Worm (Caenorhabditis elegans) whole organism, late embryonic: ENCODE results near the gene F14D7.1.

Experiments used
- C08G9.2 ChIP-seq: sonication (generic microtip); optimal IDR thresholded peaks from 2 replicates; lab custom pipeline; 2016; ENCODE audit warnings: mild to moderate bottlenecking, missing genetic modification characterization, moderate library complexity, missing compliant biosample characterization
- F13H6.1 ChIP-seq: sonication (generic microtip); optimal IDR thresholded peaks from 2 replicates; lab custom pipeline; 2016; ENCODE audit warnings: missing genetic modification characterization, missing compliant biosample characterization
- K02D7.2 ChIP-seq: sonication (generic microtip); optimal IDR thresholded peaks from 2 replicates; lab custom pipeline; 2017; ENCODE audit warnings: mild to moderate bottlenecking, missing genetic modification characterization, missing compliant biosample characterization
- K09A11.1 ChIP-seq: sonication (generic microtip); optimal IDR thresholded peaks from 2 replicates; lab custom pipeline; 2017; ENCODE audit warnings: antibody characterized with exemption, mild to moderate bottlenecking, missing genetic modification characterization, missing compliant biosample characterization; ENCODE audit not compliant: insufficient read depth
- T23F11.4 ChIP-seq: fragments of 200-800 bp; sonication (Bioruptor generic); optimal IDR thresholded peaks from 2 replicates; lab custom pipeline; 2018; ENCODE audit warnings: mild to moderate bottlenecking, missing genetic modification characterization, missing compliant biosample characterization
- ahr-1 ChIP-seq: sonication (generic microtip); optimal IDR thresholded peaks from 2 replicates; lab custom pipeline; 2016; ENCODE audit warnings: missing genetic modification characterization, missing compliant biosample characterization
- ama-1 ChIP-seq: fragments of 150-350 bp; optimal IDR thresholded peaks from 2 replicates; lab custom pipeline; 2014
- ceh-18 ChIP-seq: sonication (generic microtip); optimal IDR thresholded peaks from 2 replicates; lab custom pipeline; 2016; ENCODE audit warnings: missing genetic modification characterization, missing compliant biosample characterization
- ceh-19 ChIP-seq: fragments of 200-800 bp; sonication (Bioruptor generic); optimal IDR thresholded peaks from 2 replicates; lab custom pipeline; 2018; ENCODE audit warnings: mild to moderate bottlenecking, missing genetic modification characterization, missing compliant biosample characterization
- ceh-24 ChIP-seq: sonication (generic microtip); optimal IDR thresholded peaks from 2 replicates; lab custom pipeline; 2016; ENCODE audit warnings: mild to moderate bottlenecking, missing genetic modification characterization, missing compliant biosample characterization
- ceh-30 ChIP-seq: fragments of 150-350 bp; optimal IDR thresholded peaks from 2 replicates; lab custom pipeline; 2014; ENCODE audit warnings: missing biosample characterization, missing genetic modification characterization
- ceh-31 ChIP-seq: sonication (generic microtip); optimal IDR thresholded peaks from 2 replicates; lab custom pipeline; 2016; ENCODE audit warnings: missing genetic modification characterization, missing compliant biosample characterization
- ceh-48 ChIP-seq: sonication (generic microtip); optimal IDR thresholded peaks from 2 replicates; lab custom pipeline; 2016; ENCODE audit warnings: missing genetic modification characterization, inconsistent platforms, missing compliant biosample characterization
- ceh-6 ChIP-seq: fragments of 200-800 bp; sonication (Bioruptor generic); optimal IDR thresholded peaks from 2 replicates; lab custom pipeline; 2018; ENCODE audit warnings: mild to moderate bottlenecking, missing genetic modification characterization, missing compliant biosample characterization
- dmd-4 ChIP-seq: sonication (generic microtip); optimal IDR thresholded peaks from 2 replicates; lab custom pipeline; 2016; ENCODE audit warnings: borderline replicate concordance, missing genetic modification characterization, missing compliant biosample characterization
- elt-2 ChIP-seq: sonication (generic microtip); optimal IDR thresholded peaks from 2 replicates; lab custom pipeline; 2016; ENCODE audit warnings: missing genetic modification reagents, missing genetic modification characterization, missing compliant biosample characterization
- ets-4 ChIP-seq: sonication (generic microtip); optimal IDR thresholded peaks from 2 replicates; lab custom pipeline; 2016; ENCODE audit warnings: missing genetic modification characterization, missing compliant biosample characterization
- fax-1 ChIP-seq: sonication (generic microtip); optimal IDR thresholded peaks from 2 replicates; lab custom pipeline; 2016; ENCODE audit warnings: missing genotype, missing genetic modification characterization, missing compliant biosample characterization
- fkh-10 ChIP-seq: fragments of 150-350 bp; optimal IDR thresholded peaks from 2 replicates; lab custom pipeline; 2014; ENCODE audit warnings: missing biosample characterization, missing genetic modification reagents, missing genetic modification characterization
- fkh-6 ChIP-seq: sonication (generic microtip); optimal IDR thresholded peaks from 2 replicates; lab custom pipeline; 2016; ENCODE audit warnings: missing genetic modification characterization, missing compliant biosample characterization
- gmeb-2 ChIP-seq: sonication (generic microtip); optimal IDR thresholded peaks from 2 replicates; lab custom pipeline; 2016; ENCODE audit warnings: missing genetic modification characterization, inconsistent platforms, missing compliant biosample characterization
- hlh-15 ChIP-seq: sonication (generic microtip); optimal IDR thresholded peaks from 2 replicates; lab custom pipeline; 2016; ENCODE audit warnings: missing genetic modification characterization, missing compliant biosample characterization
- hlh-30 ChIP-seq: sonication (generic microtip); optimal IDR thresholded peaks from 2 replicates; lab custom pipeline; 2017; ENCODE audit warnings: antibody characterized with exemption, missing genetic modification characterization, missing compliant biosample characterization; ENCODE audit not compliant: insufficient read depth
- hlh-6 ChIP-seq: sonication (generic microtip); optimal IDR thresholded peaks from 2 replicates; lab custom pipeline; 2016; ENCODE audit warnings: missing genotype, missing genetic modification characterization, missing compliant biosample characterization
- lin-11 ChIP-seq: fragments of 200-800 bp; sonication (Bioruptor generic); optimal IDR thresholded peaks from 2 replicates; lab custom pipeline; 2018; ENCODE audit warnings: mild to moderate bottlenecking, missing genetic modification characterization, missing compliant biosample characterization
- madf-2 ChIP-seq: sonication (generic microtip); optimal IDR thresholded peaks from 2 replicates; lab custom pipeline; 2017; ENCODE audit warnings: missing genetic modification characterization, missing compliant biosample characterization
- mec-3 ChIP-seq: sonication (generic microtip); optimal IDR thresholded peaks from 2 replicates; lab custom pipeline; 2016; ENCODE audit warnings: borderline replicate concordance, missing genetic modification characterization, missing compliant biosample characterization
- nhr-11 ChIP-seq: fragments of 150-350 bp; optimal IDR thresholded peaks from 2 replicates; lab custom pipeline; 2014; ENCODE audit warnings: missing biosample characterization, missing genetic modification characterization
- nhr-232 ChIP-seq: sonication (generic microtip); optimal IDR thresholded peaks from 2 replicates; lab custom pipeline; 2016; ENCODE audit warnings: missing genetic modification characterization, missing compliant biosample characterization
- npax-4 ChIP-seq: sonication (generic microtip); optimal IDR thresholded peaks from 2 replicates; lab custom pipeline; 2016; ENCODE audit warnings: missing genetic modification characterization, missing compliant biosample characterization
- pag-3 ChIP-seq: sonication (generic microtip); optimal IDR thresholded peaks from 2 replicates; lab custom pipeline; 2016; ENCODE audit warnings: missing compliant biosample characterization, missing genetic modification characterization, borderline replicate concordance
- pat-9 ChIP-seq: fragments of 200-800 bp; sonication (Bioruptor generic); optimal IDR thresholded peaks from 2 replicates; lab custom pipeline; 2018; ENCODE audit warnings: mild to moderate bottlenecking, missing genetic modification characterization, moderate library complexity, missing compliant biosample characterization
- pax-1 ChIP-seq: fragments of 150-350 bp; optimal IDR thresholded peaks from 2 replicates; lab custom pipeline; 2014; ENCODE audit warnings: missing biosample characterization, missing genetic modification characterization
- pha-4 ChIP-seq: fragments of 150-350 bp; optimal IDR thresholded peaks from 2 replicates; lab custom pipeline; 2018; ENCODE audit warnings: missing biosample characterization, missing genetic modification reagents, missing genetic modification characterization
- pqm-1 ChIP-seq: sonication (generic microtip); optimal IDR thresholded peaks from 2 replicates; lab custom pipeline; 2016; ENCODE audit warnings: missing genetic modification characterization, missing compliant biosample characterization
- pros-1 ChIP-seq: fragments of 150-350 bp; optimal IDR thresholded peaks from 2 replicates; lab custom pipeline; 2014; ENCODE audit warnings: missing biosample characterization, missing genetic modification reagents, missing genetic modification characterization
- sdc-2 ChIP-seq: sonication (generic microtip); optimal IDR thresholded peaks from 2 replicates; lab custom pipeline; 2016; ENCODE audit warnings: missing genotype, missing genetic modification characterization, missing compliant biosample characterization
- sox-4 ChIP-seq: sonication (generic microtip); optimal IDR thresholded peaks from 2 replicates; lab custom pipeline; 2017; ENCODE audit warnings: mild to moderate bottlenecking, missing genetic modification characterization, inconsistent platforms, missing compliant biosample characterization
- syd-9 ChIP-seq: sonication (generic microtip); optimal IDR thresholded peaks from 2 replicates; lab custom pipeline; 2016; ENCODE audit warnings: mild to moderate bottlenecking, missing genetic modification characterization, moderate library complexity, missing compliant biosample characterization
- tbx-7 ChIP-seq: sonication (generic microtip); optimal IDR thresholded peaks from 2 replicates; lab custom pipeline; 2016; ENCODE audit warnings: missing genotype, missing genetic modification characterization, missing compliant biosample characterization
- ttx-3 ChIP-seq: sonication (generic microtip); optimal IDR thresholded peaks from 2 replicates; lab custom pipeline; 2016; ENCODE audit warnings: missing genetic modification reagents, missing genetic modification characterization, missing compliant biosample characterization
- unc-3 ChIP-seq, 2 experiments: fragments of 200-800 bp in 1 of 2; sonication (Bioruptor generic) in 1 of 2; sonication (generic microtip) in 1 of 2; conservative IDR thresholded peaks in 1 of 2; optimal IDR thresholded peaks in 1 of 2; 2 replicates each; pipeline versions ENCODE4 v1.3.6 to Lab custom; 2016 to 2022; ENCODE audit warnings: missing compliant biosample characterization in 2 of 2, missing genetic modification characterization in 2 of 2, missing genetic modification reagents in 1 of 2
- unc-55 ChIP-seq: sonication (generic microtip); optimal IDR thresholded peaks from 2 replicates; lab custom pipeline; 2017; ENCODE audit warnings: missing biosample characterization, missing genetic modification reagents, missing genetic modification characterization
- unc-86 ChIP-seq: sonication (generic microtip); optimal IDR thresholded peaks from 2 replicates; lab custom pipeline; 2016; ENCODE audit warnings: missing genetic modification characterization, missing compliant biosample characterization

Gene F14D7.1

DNA sequence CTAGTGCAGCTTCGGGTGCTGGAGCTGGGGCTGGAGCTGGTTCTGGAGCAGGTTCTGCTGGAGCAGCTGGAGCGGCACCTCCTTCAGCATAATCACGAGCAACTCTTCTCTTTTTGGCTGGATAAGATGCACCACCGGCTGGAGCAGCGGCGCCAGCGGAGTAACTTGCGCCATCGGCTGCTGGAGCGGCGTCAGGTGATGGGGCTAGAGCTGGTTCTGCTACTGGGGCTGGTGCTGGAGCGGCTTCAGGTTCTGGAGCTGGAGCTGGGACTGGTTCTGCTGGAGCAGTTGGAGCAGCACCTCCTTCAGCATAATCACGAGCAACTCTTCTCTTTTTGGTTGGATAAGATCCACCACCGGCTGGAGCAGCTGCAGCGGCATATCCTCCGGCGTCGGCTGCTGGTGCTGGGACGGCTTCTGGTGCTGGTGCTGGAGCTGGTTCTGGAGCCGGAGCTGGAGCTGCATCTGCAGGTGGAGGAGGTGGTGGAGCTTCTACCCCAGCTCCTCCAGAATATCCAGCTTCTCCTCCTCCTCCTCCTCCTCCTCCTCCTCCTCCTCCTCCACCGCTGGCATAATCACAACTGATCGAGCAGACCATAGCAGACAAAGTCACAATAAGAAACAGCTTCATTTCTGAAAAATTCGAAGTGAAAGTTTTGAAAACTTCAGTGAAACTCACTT is 30.0 kb upstream of the F14D7.1 start, which contains the start of gene F47B8.13:
F47B8.13 (minus strand) TSS at position 631 of the 681 bp plus-strand sequence.
- no peak for TF ChIP-seq tbx-7 (tag; lab: Kevin White, UChicago)
- TF ChIP-seq mec-3 (tag; lab: Kevin White, UChicago), result peak; percentile 76
- no peak for TF ChIP-seq npax-4 (tag; lab: Kevin White, UChicago)
- TF ChIP-seq C08G9.2 (tag; lab: Kevin White, UChicago), result peak; percentile 22
- no peak for TF ChIP-seq pros-1 (tag; lab: Kevin White, UChicago)
- TF ChIP-seq ceh-48, result no peak
- TF ChIP-seq sdc-2 (tag; lab: Kevin White, UChicago), result no peak
- no peak for TF ChIP-seq sox-4
- TF ChIP-seq, all 69 proteins: peak for 2

DNA sequence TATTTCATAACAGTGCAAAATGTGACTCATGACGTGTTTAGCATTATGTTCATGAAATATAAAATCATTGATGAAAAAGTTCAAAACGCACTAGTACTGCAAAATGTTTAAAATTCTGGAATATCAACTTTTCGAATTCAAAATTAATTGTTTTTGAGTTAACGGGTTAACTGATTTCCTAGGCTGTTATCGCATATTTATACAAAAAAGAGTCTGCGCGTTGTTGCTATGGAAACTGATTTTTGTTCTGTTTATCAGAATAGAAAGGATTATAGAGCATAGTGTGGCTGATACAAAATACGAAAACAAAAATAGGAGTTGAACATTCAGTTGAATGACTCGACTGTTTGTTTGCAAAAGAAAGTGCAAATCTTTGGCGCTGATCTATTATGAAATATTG is 28.4 kb upstream of the F14D7.1 start:
- no peak for TF ChIP-seq ceh-30 (tag; lab: Kevin White, UChicago)
- no peak for TF ChIP-seq sox-4
- TF ChIP-seq ceh-24 (tag; lab: Kevin White, UChicago), result no peak

DNA sequence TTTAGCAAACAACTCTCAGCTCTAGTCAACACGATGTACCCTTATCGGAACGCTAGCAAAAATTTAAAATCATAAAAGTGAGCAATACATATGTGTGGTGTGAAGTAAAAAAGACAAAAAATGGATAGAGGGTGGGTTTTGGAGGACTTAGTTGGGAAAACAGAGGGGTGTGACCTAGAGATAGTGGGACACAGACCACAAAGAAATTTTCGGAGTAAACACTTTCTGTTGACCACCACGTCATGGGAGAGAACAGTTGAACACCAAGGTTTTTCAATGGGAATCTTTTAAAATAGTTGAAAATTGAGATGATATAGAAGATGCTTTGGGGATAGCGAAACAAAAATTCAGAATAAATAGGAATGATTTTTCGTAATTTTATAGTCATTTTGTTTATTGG is 27.9 kb upstream of the F14D7.1 start:
- TF ChIP-seq nhr-232 (tag; lab: Kevin White, UChicago) (no peak), unc-86 (tag; lab: Kevin White, UChicago) (no peak), fkh-10 (no peak), F13H6.1 (tag; lab: Kevin White, UChicago) (no peak), syd-9 (no peak), K02D7.2 (tag; lab: Kevin White, UChicago) (no peak), K09A11.1 (no peak), dmd-4 (no peak), fkh-6 (tag; lab: Kevin White, UChicago) (no peak), ttx-3 (no peak), unc-55 (GFP tag; lab: Kevin White, UChicago) (no peak), ets-4 (tag; lab: Kevin White, UChicago) (no peak), tbx-7 (tag; lab: Kevin White, UChicago) (no peak), ama-1 (lab: Kevin White, UChicago) (no peak), pqm-1 (tag; lab: Kevin White, UChicago) (no peak), hlh-30 (tag; lab: Kevin White, UChicago) (no peak), sox-4 (no peak)

DNA sequence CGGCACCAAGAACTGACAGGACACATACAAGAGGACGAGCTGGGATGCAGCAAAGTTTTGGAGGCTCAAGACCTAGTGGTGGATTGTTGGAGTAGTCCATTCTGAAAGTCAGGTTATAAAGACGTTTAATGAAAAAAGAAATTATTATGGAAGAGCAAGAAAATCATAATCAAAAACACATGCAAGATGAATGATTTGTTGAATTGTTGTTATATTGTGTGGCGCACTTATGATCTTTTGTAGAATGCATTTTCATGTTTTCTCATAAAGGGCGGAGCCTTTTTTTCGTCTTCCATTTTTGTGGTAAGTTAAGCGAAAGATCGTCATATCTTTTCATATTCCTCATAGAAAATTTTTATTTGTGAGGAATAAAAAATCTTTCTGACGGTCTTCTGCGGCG is 27.3 kb upstream of the F14D7.1 start, which contains the start of gene F47B8.2:
F47B8.2 (minus strand) TSS at position 101 of the 400 bp plus-strand sequence.
- TF ChIP-seq elt-2 (tag; lab: Kevin White, UChicago) (no peak), ceh-19 (no peak), madf-2 (tag; lab: Kevin White, UChicago) (no peak), hlh-6 (tag; lab: Kevin White, UChicago) (no peak), F13H6.1 (tag; lab: Kevin White, UChicago) (no peak), ahr-1 (tag; lab: Kevin White, UChicago) (no peak), ceh-6 (no peak), T23F11.4 (GFP tag; lab: Kevin White, UChicago) (no peak)

DNA sequence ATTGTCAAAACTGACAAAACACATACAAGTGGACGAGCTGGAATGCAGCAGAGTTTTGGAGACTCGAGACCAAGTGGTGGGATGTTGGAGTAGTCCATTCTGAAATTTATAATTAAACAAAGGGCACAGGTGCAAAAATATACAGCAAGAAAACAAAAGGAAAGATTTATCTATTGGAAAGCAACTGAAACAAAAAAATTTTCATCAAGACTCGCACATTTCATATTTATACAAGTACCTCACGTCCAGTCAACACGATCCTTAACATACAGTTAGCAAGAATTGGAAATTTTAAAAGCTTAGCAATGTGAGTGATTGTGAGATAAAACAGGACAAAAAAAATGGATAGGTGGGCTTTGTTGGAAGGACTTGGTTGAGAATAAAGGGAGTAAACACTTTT is 25.0 kb upstream of the F14D7.1 start, which contains the start of gene F47B8.1:
F47B8.1 (minus strand) TSS at position 101 of the 400 bp plus-strand sequence.
- TF ChIP-seq fax-1 (tag; lab: Kevin White, UChicago) (no peak), pat-9 (no peak), nhr-11 (tag; lab: Kevin White, UChicago) (no peak), nhr-232 (tag; lab: Kevin White, UChicago) (no peak), unc-3 (GFP tag; conservative IDR thresholded peaks at IDR 0.05; lab: Robert Waterston, UW) (no peak), unc-3 (tag; optimal IDR thresholded peaks at IDR 0.05; lab: Kevin White, UChicago) (no peak), pag-3 (tag; lab: Kevin White, UChicago) (no peak), npax-4 (tag; lab: Kevin White, UChicago) (no peak), ceh-18 (tag; lab: Kevin White, UChicago) (no peak), gmeb-2 (tag; lab: Kevin White, UChicago) (no peak), ceh-31 (tag; lab: Kevin White, UChicago) (no peak), ama-1 (lab: Kevin White, UChicago) (no peak), ahr-1 (tag; lab: Kevin White, UChicago) (no peak), lin-11 (tag; lab: Kevin White, UChicago) (no peak), hlh-15 (tag; lab: Kevin White, UChicago) (no peak), pax-1 (no peak), elt-2 (tag; lab: Kevin White, UChicago) (no peak), pros-1 (tag; lab: Kevin White, UChicago) (no peak), pha-4 (tag; lab: Kevin White, UChicago) (no peak)
- TF ChIP-seq, all 69 proteins: peak for 0
